Fruit fly (Drosophila melanogaster) whole organism, larva: Measurements from ENCODE around the gene Karl.
"Not testable (repeated sequence)": the region's sequence is repeated elsewhere in the genome, so short reads cannot be mapped to it uniquely, and the experiment has no call there.

Experiments
- noc ChIP-seq: fragments of 200-800 bp; sonication (Bioruptor generic); optimal IDR thresholded peaks from 3 replicates; lab custom pipeline; 2019; ENCODE audit warnings: missing biosample characterization, mild to moderate bottlenecking, missing genetic modification characterization, moderate library complexity

Karl gene

DNA sequence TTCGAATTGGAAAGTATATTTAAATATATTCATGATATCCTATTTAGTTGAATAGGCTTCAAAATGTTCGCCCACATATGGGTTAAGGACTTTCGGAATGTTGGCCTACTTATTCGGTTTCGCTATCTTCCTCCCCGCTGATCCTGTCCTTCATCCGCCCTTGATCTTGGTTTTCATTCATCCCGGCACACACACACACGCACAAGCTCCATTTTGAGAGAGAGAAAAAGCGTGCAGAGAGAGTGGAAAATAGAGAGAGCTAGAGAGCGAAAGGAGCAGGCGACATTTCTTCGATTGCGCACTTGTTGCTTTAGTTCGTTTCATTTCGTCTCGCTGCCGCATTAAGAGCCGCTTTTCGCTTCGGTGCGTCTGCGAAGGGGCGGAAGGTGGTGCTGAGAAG, at the start of gene Karl:
Gene Karl (plus strand): TSS at position 301 of the 400 bp plus-strand sequence.
- TF ChIP-seq noc (tag; lab: Kevin White, UChicago): no peak

DNA sequence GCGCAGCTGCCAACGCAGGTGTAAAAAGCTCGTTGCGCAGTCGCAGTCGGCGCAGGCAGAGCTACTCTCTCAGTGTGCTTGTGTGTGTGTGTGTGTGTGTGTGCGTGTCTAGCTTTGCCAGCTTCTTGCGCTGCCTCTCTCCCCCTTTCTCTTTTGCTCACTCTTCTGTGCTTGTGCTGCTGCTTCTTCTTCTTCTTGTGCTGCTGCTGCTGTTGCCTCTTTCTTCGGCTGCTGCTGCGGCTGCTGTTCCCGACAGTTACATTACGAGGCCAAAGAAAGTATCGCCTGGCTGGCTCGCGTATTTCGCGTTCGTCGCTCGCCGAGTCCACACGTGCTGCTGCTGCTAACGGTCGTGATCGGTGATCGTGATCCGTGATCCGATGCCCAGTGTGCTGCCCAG, 33.2 kb upstream of the Karl start, which contains the start of gene m:
Gene m (plus strand): TSS at position 301 of the 400 bp plus-strand sequence.
- TF ChIP-seq noc (tag; lab: Kevin White, UChicago): not testable (repeated sequence)

DNA sequence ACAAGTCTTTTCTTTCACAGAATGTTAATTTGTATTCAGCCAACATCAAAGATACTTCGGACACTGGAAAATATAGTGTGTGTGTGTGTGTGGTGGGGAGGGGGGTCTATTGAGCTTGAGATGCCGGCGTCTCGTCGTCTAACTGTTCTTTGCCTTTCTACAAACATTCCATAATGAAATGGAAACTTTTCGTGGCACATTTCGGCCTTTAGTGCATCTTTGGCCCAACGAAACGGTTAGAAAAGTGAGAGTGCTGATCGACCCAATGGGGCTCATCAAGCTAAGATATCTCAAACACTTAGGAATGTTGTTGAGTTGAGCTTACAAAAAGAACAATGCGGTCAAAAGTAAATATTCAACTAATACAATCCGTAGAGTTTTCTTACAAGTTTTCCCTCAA, 30.3 kb upstream of the Karl start:
- TF ChIP-seq noc (tag; lab: Kevin White, UChicago): no peak

DNA sequence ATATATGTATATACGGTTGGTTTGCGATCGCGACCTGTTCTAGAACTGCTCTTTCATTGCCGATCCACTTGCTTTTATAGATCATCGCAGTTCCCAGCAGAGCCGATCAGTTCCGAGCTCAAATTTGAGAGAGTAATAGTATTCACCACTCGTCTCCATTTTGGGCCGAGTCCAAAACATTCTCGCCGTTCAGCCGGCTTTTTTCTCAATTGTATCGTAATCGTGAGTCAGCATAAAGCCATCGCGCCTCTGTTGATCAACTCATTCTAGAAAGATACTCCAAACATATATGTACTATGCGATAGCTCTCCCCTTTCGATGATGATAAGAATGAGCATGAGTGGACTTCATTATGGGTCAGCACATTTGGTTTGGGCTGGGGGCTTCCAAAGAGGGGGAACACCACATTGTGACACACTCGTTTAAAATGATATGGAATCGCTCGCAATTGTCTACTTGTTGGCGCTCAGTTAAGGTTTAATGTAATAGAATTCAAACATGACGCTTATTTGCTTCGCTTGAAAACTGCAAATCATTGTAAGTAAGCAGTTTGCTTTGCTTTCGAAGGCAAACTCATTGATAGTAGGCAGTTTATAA, 22.5 kb upstream of the Karl start, which contains the start of gene CG9360:
Gene CG9360 (minus strand): TSS at position 51 of the 597 bp plus-strand sequence.
- no peak for TF ChIP-seq noc (tag; lab: Kevin White, UChicago)

DNA sequence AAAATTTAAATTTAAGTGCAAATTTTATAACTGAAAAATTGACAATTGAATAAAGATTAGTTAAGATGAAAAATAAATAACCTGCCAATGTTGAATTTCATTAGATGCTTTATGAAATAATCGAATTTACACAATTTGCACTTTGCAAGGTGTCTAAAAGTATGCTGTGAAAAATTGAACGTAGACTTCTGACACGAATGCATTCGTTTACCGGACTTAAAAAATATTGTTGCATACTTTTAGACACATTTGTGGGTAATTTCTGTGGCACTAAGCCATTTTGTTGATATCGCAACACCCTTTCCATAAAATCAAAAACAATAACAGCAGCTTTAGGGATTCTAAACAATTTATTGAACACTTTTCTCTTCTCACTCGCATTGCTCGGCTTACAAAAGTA, 17.7 kb upstream of the Karl start:
- no peak for TF ChIP-seq noc (tag; lab: Kevin White, UChicago)

DNA sequence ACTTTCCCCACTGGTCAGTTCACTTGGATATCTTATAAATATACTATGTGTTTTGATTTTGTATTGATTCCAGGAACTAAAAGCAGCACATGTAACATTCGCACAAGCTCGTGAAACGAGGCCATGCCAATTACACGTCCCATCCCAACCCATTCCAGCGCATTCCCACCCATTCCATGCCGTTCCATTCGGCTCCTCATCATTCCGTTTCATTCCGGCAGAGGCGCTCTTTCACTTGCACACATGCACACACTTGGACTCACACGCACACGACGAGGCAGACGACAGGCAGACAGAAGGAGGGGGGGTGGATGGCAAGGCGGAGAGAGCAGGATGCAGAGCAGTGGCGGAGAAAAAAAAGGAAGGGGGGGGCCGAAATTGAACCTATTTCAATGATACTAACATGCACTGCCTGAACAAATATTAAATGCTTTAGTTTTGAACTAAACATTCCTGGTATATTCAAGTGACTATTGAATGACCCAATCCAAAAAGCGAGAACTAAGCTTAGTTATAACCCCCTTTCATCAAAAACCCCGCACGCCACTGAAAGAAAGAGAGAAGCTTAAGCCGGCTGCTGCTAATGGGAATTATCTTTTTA, 11.1 kb upstream of the Karl start:
- TF ChIP-seq noc (tag; lab: Kevin White, UChicago): no peak

DNA sequence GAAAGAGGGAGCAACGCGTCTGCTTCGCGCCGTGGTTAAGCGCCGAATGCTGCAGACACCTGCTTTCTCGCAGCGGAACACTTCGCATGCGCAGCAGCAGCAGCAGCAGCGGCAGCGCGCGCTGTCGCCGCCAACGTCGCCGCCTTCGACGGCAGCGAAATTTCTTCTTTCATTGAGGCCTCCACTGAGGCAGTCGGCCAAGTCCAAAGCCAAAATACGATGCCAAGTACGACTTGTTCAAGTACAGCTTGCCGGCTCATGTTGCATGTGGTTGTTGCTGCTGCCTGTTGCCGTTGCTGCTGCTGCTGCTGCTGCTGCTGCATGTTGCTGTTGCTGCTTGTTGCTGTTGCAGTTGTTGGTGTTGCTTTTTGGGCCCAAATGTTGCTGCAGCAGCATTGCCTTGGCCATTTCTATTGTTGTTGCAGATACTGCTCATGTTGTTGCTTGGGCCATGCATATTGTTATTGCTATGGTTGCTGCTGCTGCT, 8.4 kb upstream of the Karl start, which contains the start of gene dy:
Gene dy (minus strand): TSS at position 51 of the 487 bp plus-strand sequence.
- no peak for TF ChIP-seq noc (tag; lab: Kevin White, UChicago)

DNA sequence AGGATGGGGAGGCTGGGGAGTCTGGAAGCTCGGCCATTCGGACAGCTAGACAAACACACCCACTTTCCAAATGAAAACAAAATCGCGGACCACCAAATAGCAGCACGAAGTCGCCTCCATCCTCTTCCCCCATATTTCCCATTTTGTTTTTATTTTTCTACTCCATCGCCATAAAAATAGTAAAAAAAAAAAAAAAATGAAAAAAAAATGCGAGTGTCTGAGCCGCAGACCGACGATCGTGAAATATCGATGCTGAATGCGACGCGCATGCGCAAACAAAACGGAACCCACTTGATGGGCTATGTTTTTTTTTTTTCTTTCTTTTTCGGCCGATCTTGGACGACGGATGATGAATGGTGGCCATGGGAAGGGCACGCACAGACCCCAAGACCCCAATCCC, 2.2 kb upstream of the Karl start:
- TF ChIP-seq noc (tag; lab: Kevin White, UChicago): no peak

DNA sequence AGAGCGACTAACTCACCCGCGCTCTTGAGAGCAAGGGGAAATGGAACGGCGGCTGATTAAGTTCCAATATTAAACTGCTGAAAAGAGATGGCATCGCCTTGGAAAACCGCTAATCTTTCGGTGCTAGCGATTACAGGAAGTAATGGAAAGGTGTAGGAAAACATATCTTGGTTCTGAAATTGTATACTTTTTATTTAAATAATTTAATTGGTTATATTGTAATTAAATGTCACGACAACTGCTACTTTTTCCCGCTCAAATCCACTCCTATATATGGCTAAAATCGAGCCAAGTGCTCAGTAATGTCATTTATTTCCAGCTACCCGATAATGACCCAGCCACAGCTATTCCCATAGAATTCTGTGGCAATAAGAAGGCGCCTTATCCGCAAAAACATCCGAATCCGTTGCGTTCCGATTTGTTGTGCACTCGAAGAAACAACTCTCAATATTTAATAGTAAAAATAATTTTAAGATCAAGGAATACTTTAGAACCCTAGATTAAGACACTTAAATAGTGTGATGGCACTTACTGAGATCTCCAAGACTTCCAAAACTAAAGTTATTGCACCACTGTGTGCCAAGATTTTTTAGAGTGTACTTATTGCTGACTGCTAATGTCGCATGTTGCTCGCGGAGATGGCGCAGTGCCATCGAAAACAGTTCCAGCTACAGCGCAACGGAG, 1.1 kb downstream of the Karl start:
- peak; percentile 46 for TF ChIP-seq noc (tag; lab: Kevin White, UChicago)

DNA sequence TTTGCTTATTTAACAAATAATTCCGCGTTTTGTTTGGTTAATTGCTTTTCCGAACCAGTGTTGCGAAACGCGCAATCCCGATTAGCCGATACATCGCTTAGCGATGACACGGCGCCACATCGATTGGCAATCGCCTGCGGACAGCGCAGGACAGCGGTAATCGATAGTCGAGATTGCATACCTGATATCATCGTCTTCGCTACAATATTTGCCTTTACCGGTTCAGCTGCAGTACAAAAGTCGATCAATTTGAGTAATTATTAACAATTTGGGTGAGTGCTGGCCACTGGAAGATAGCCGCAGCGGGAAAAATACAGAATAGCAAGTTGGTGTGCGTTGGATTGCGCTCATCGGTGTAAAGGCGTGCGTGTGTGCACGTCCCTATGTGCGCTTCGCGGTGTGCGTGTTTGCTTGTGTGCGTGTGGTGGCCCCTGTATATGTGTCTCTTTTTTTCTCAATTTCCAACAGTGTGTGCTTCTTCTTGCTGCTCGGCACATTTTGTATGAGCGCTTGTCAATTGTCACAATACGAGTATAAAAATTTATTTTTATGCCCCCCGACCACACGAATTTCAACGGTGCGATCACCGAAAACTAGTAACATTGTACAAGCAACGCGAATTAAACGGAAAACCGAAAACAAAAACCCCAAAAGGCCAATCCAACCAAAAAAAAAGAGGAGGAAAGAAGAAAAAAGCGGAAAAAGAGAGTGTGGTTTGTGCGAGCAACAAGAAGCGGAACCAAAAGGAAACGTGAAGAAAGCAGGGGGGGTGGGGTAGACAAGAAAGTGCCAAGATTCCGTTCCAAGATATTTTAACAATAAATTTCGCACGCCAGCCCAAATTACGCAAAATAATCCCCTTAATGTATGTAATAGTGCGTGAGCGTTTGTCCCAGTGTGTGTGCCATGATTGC, 5.5 kb downstream of the Karl start, which contains the start of gene CkIIbeta:
Gene CkIIbeta (plus strand): TSS at position 119 of the 914 bp plus-strand sequence.
- TF ChIP-seq noc (tag; lab: Kevin White, UChicago): peak; percentile 33

DNA sequence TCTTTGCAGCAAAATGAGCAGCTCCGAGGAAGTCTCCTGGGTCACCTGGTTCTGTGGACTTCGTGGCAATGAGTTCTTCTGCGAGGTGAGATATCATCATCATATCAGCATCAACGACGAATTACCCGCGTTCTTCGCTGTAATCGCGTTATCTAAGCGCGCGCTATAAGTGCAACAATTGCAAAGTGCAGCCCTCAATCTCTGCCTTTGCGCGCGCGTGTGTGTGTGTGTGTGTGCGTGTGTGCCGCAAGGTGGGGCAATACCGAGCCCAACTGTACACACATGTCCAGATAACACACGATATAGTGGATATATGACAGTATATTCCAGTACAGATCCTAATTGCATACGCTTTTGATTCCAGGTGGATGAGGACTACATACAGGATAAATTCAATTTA, 6.3 kb downstream of the Karl start:
- no peak for TF ChIP-seq noc (tag; lab: Kevin White, UChicago)

DNA sequence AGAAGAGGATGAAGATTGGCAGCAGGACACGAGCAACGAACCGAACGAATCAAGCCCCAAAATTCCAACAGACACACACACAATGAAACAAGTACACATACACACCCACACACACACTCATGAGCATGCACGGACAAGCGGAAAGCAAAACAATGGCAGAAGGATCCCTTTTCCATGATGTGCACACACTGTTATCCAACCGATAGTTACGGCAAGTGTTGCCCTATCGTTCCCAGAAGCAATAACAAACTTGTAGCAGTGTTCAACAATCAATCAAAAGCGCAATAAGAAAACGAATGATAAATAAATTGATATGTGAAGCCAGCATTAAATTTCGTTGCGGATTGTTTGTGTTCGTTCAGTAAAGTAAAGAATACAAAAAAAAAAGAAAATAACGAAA, 9.7 kb downstream of the Karl start:
- no peak for TF ChIP-seq noc (tag; lab: Kevin White, UChicago)

DNA sequence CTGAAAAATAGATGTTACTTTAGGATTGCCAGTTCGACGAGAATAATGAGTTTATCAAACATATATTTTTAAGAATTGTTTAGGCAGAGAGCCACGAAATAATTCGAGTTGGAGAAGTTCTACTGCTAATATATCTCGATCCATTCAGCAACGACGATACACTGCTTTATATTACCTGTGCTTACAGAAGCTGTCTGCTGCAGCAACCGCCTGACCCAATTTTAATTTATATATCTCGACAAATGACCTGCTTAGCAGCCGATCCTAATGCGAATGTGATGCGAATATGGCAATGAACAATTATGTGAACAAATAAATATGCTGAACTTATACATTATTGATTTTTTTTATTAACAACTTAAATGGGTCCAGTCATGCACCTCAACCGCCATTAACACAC, 11.3 kb downstream of the Karl start:
- no peak for TF ChIP-seq noc (tag; lab: Kevin White, UChicago)

DNA sequence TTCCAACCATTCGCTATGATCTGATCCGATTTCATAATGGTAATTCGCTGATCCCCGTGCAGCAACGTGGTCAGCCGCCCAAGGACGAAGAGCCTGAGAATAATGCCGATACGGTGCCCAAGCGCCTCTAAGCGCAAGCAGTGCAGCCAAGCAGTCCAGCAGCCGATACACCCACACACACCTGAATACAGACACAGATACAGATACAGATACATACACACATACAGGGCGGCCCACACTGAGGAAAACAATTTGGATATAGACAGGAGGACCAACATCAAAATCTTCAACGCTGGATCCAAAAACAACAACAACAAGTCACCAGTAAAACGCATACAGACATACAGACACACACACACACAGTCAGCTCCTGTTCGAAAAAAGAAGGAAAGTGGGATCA, 12.8 kb downstream of the Karl start:
- TF ChIP-seq noc (tag; lab: Kevin White, UChicago): no peak

DNA sequence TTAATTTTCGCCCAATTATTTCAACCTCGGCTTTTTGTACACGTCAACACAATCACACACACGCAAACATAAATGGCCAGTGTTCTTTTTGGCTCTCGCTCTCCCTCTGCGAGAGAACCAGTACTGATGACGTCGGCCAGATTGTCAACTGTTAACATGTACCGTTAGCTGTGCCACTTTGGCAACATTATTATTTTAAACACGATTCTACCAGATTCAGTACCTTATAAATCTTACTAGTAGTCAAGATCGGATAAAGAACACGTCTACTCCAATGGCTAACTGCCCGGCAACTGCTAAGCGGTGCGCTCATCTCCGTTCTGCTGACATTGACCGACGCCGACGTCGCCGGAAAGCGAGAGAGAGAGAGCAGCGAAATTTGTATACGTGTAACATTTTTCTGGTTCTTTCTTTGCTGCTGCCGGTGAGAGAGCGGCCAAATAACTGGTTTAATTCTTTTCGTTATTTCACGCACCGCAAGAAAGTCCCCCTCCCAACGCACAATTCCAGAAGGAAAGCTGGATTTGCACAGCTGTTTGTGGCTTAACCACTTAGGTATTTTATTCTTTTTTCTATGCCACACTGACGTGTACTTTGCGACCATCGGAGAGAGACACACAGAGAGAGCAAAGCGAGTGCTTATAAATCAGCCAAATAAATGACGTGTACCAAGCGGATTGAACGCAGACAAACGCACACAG, 18.0 kb downstream of the Karl start:
- peak; percentile 34 for TF ChIP-seq noc (tag; lab: Kevin White, UChicago)
